Fruit fly (Drosophila melanogaster) whole organism, wandering third instar larva: Measurements from ENCODE around the gene Neurl4.

Experiments
- Abd-B ChIP-seq: fragments of >200 bp; optimal IDR thresholded peaks from 2 replicates; lab custom pipeline; 2017; ENCODE audit warnings: missing biosample characterization, missing genetic modification characterization
- Hnf4 ChIP-seq: fragments of 200-800 bp; sonication (Bioruptor generic); optimal IDR thresholded peaks from 2 replicates; lab custom pipeline; 2016; ENCODE audit warnings: missing biosample characterization, mild to moderate bottlenecking, missing genetic modification characterization
- Hr78 ChIP-seq: fragments of >200 bp; optimal IDR thresholded peaks from 2 replicates; lab custom pipeline; 2017; ENCODE audit warnings: missing biosample characterization, missing genetic modification characterization
- Mio ChIP-seq: sonication (Bioruptor generic); optimal IDR thresholded peaks from 2 replicates; lab custom pipeline; 2016; ENCODE audit warnings: missing biosample characterization, missing genetic modification characterization
- Myc ChIP-seq: fragments of >200 bp; optimal IDR thresholded peaks from 2 replicates; lab custom pipeline; 2017
- br ChIP-seq: fragments of 200-800 bp; sonication (Bioruptor generic); optimal IDR thresholded peaks from 2 replicates; lab custom pipeline; 2016; ENCODE audit warnings: missing biosample characterization, missing genetic modification characterization
- brk ChIP-seq: fragments of 200-800 bp; sonication (Bioruptor generic); optimal IDR thresholded peaks from 2 replicates; lab custom pipeline; 2016; ENCODE audit warnings: missing biosample characterization, mild to moderate bottlenecking, missing genetic modification characterization
- dsf ChIP-seq: sonication (Bioruptor generic); optimal IDR thresholded peaks from 2 replicates; lab custom pipeline; 2016; ENCODE audit warnings: missing biosample characterization, missing genetic modification characterization, borderline replicate concordance
- h ChIP-seq: fragments of 200-800 bp; sonication (Bioruptor generic); optimal IDR thresholded peaks from 3 replicates; lab custom pipeline; 2016; ENCODE audit warnings: missing biosample characterization, mild to moderate bottlenecking, missing genetic modification characterization
- sv ChIP-seq: fragments of 200-800 bp; sonication (Bioruptor generic); optimal IDR thresholded peaks from 3 replicates; lab custom pipeline; 2016; ENCODE audit warnings: missing biosample characterization, missing genetic modification characterization
- usp ChIP-seq: fragments of >200 bp; optimal IDR thresholded peaks from 2 replicates; lab custom pipeline; 2017; ENCODE audit warnings: missing biosample characterization, missing genetic modification characterization

- TF ChIP-seq Myc (no peak), brk (no peak), usp (no peak), sv (GFP tag; lab: Kevin White, UChicago) (no peak), Mio (GFP tag; lab: Kevin White, UChicago) (no peak), h (GFP tag; lab: Kevin White, UChicago) (no peak), Hnf4 (GFP tag; lab: Kevin White, UChicago) (no peak), br (GFP tag; lab: Kevin White, UChicago) (no peak), Hr78 (GFP tag; lab: Kevin White, UChicago) (no peak), dsf (GFP tag; lab: Kevin White, UChicago) (no peak), Abd-B (GFP tag; lab: Kevin White, UChicago) (no peak)
These were observed 13.0 kb upstream of the Neurl4 start for dm6 chr3L:14062702-14063101.
